Worm (Caenorhabditis elegans): ENCODE measurements around the gene K09C6.7.
"Not testable (repeated sequence)": the region's sequence is repeated elsewhere in the genome, so short reads cannot be mapped to it uniquely, and the experiment has no call there.

DNA sequence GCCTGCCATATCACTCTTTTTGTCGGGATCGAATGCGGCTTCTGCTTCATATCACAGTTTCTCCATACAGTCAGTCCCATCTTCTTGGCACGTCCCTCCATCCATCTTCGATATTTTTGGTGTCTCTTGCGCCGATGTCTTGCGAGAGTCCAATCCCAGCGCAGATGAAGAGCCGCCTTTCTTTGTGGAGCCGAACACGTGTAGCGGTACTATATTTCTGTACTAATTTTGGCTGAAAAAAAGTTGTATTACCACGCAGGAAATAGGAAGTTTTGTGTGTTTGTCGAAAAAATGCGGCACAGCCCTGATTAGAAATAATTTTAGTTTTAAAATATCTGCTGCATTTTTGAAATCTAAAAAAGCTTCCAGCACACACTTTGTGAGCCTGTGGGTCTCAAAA lies 4.2 kb upstream of the K09C6.7 start, which contains the start of gene K09C6.8:
- not testable (repeated sequence) for TF ChIP-seq pag-3 (tag; optimal IDR thresholded peaks at IDR 0.05; ENCODE audit: borderline replicate concordance); fkh-10 (GFP tag; optimal IDR thresholded peaks at IDR 0.05); lin-11 (tag; optimal IDR thresholded peaks at IDR 0.05)

Measured in whole organism, late embryonic.